Fruit fly (Drosophila melanogaster): ENCODE data around the gene CG2794.

- no peak for TF ChIP-seq CTCF (optimal IDR thresholded peaks at IDR 0.05)
- TF ChIP-seq CG8478 (optimal IDR thresholded peaks at IDR 0.05): no peak
Observed at dm6 chr2L:516032-516993, 47.6 kb upstream of the CG2794 start.

All from S2 (cell line).